Worm (Caenorhabditis elegans): ENCODE data around the gene srh-166.

- TF ChIP-seq grh-1 (GFP tag; IDR thresholded peaks at IDR 0.05) (no peak), nhr-12 (tag; optimal IDR thresholded peaks at IDR 0.05) (no peak), mep-1 (tag; optimal IDR thresholded peaks at IDR 0.05) (no peak), unc-62 (GFP tag; optimal IDR thresholded peaks at IDR 0.05) (no peak)
Measured at ce11 chrV:20574314-20574713, 48.6 kb upstream of the srh-166 start, which contains the start of gene clec-263.
